Fruit fly (Drosophila melanogaster) whole organism, embryonic: Measurements from ENCODE around the gene Mst77F.
A peak's percentile ranks its signal among the peaks of the same experiment; 100 is the strongest.

Experiments used
- Adf1 ChIP-seq: fragments of 200-800 bp; sonication (Bioruptor generic); IDR thresholded peaks from 2 replicates; pipeline ENCODE4 v1.3.6; 2022; ENCODE audit warnings: missing biosample characterization, missing genetic modification characterization
- Awh ChIP-seq: fragments of 200-800 bp; sonication (Bioruptor generic); IDR thresholded peaks from 2 replicates; pipeline ENCODE4, ENCODE4 v1.3.6; 2022; ENCODE audit warnings: missing biosample characterization, missing genetic modification characterization
- CG11093 ChIP-seq: fragments of 200-800 bp; sonication (Bioruptor generic); IDR thresholded peaks from 3 replicates; pipeline ENCODE4 v1.3.6; 2022; ENCODE audit warnings: missing biosample characterization, missing genetic modification characterization
- CG11456 ChIP-seq: fragments of 200-800 bp; sonication (Bioruptor generic); IDR thresholded peaks from 3 replicates; pipeline ENCODE4 v1.3.6; 2022; ENCODE audit warnings: missing biosample characterization, missing genetic modification characterization
- CG12219 ChIP-seq: fragments of 200-800 bp; sonication (Bioruptor generic); optimal IDR thresholded peaks from 3 replicates; lab custom pipeline; 2018; ENCODE audit warnings: missing biosample characterization, mild to moderate bottlenecking, missing genetic modification characterization
- CG12391 ChIP-seq: fragments of 200-800 bp; sonication (Bioruptor generic); optimal IDR thresholded peaks from 3 replicates; lab custom pipeline; 2018; ENCODE audit warnings: missing biosample characterization, mild to moderate bottlenecking, missing genetic modification characterization, moderate library complexity
- CG15514 ChIP-seq: fragments of 200-800 bp; sonication (Bioruptor generic); optimal IDR thresholded peaks from 3 replicates; lab custom pipeline; 2017; ENCODE audit warnings: missing biosample characterization, missing genetic modification characterization, mild to moderate bottlenecking, moderate library complexity, missing genetic modification reagents
- CG16863 ChIP-seq: fragments of 200-800 bp; sonication (Bioruptor generic); optimal IDR thresholded peaks from 3 replicates; lab custom pipeline; 2016; ENCODE audit warnings: missing biosample characterization, missing genetic modification characterization
- CG17568 ChIP-seq: fragments of 200-800 bp; sonication (Bioruptor generic); optimal IDR thresholded peaks from 2 replicates; lab custom pipeline; 2018; ENCODE audit warnings: missing biosample characterization, mild to moderate bottlenecking, missing genetic modification characterization, moderate library complexity
- CG1832 ChIP-seq: fragments of 200-800 bp; sonication (Bioruptor generic); optimal IDR thresholded peaks from 2 replicates; lab custom pipeline; 2017; ENCODE audit warnings: missing biosample characterization, mild to moderate bottlenecking, missing genetic modification characterization, inconsistent platforms
- CG18599 ChIP-seq: fragments of 200-800 bp; sonication (Bioruptor generic); optimal IDR thresholded peaks from 3 replicates; lab custom pipeline; 2017; ENCODE audit warnings: missing biosample characterization, missing genetic modification characterization, mild to moderate bottlenecking, moderate library complexity, missing genetic modification reagents
- CG18619 ChIP-seq: fragments of 200-800 bp; sonication (Bioruptor generic); optimal IDR thresholded peaks from 3 replicates; lab custom pipeline; 2017; ENCODE audit warnings: missing biosample characterization, mild to moderate bottlenecking, missing genetic modification characterization
- CG2712 ChIP-seq: fragments of 200-800 bp; optimal IDR thresholded peaks from 3 replicates; lab custom pipeline; 2019; ENCODE audit warnings: missing biosample characterization, mild to moderate bottlenecking, missing genetic modification characterization, moderate library complexity
- CG3838 ChIP-seq: fragments of 200-800 bp; sonication (Bioruptor generic); optimal IDR thresholded peaks from 3 replicates; lab custom pipeline; 2016; ENCODE audit warnings: missing biosample characterization, missing genetic modification characterization
- CG4404 ChIP-seq: fragments of 200-800 bp; sonication (Bioruptor generic); IDR thresholded peaks from 2 replicates; pipeline ENCODE4 v1.3.6; 2022; ENCODE audit warnings: missing biosample characterization, missing genetic modification characterization
- CG4707 ChIP-seq: fragments of 200-800 bp; sonication (Bioruptor generic); optimal IDR thresholded peaks from 2 replicates; lab custom pipeline; 2018; ENCODE audit warnings: missing biosample characterization, mild to moderate bottlenecking, missing genetic modification characterization, moderate library complexity
- CG4730 ChIP-seq: fragments of 200-800 bp; sonication (Bioruptor generic); IDR thresholded peaks from 2 replicates; pipeline ENCODE4 v1.3.6; 2022; ENCODE audit warnings: missing biosample characterization, missing genetic modification characterization
- CG6854 ChIP-seq: fragments of 200-800 bp; sonication (Bioruptor generic); optimal IDR thresholded peaks from 3 replicates; lab custom pipeline; 2017; ENCODE audit warnings: missing biosample characterization, mild to moderate bottlenecking, missing genetic modification characterization
- CG7928 ChIP-seq: fragments of 200-800 bp; sonication (Bioruptor generic); optimal IDR thresholded peaks from 2 replicates; lab custom pipeline; 2017; ENCODE audit warnings: missing biosample characterization, mild to moderate bottlenecking, missing genetic modification characterization
- Dek ChIP-seq: fragments of 200-800 bp; sonication (Bioruptor generic); optimal IDR thresholded peaks from 3 replicates; lab custom pipeline; 2019; ENCODE audit warnings: missing biosample characterization, mild to moderate bottlenecking, missing genetic modification characterization, moderate library complexity
- ERR ChIP-seq: fragments of 200-800 bp; sonication (Bioruptor generic); optimal IDR thresholded peaks from 2 replicates; lab custom pipeline; 2016; ENCODE audit warnings: missing biosample characterization, missing genetic modification characterization
- Eip74EF ChIP-seq, 2 experiments: fragments of 200-800 bp in 1 of 2; fragments of >200 bp in 1 of 2; sonication (Bioruptor generic) in 1 of 2; optimal IDR thresholded peaks; 2 replicates each; lab custom pipeline; 2017 to 2019; ENCODE audit warnings: missing biosample characterization in 2 of 2, missing genetic modification characterization in 2 of 2, mild to moderate bottlenecking in 1 of 2, moderate library complexity in 1 of 2
- GATAe ChIP-seq: fragments of 200-800 bp; sonication (Bioruptor generic); conservative IDR thresholded peaks from 2 replicates; pipeline ENCODE4 v1.3.6; 2022; ENCODE audit warnings: missing biosample characterization, missing genetic modification characterization
- H15 ChIP-seq: fragments of 200-800 bp; sonication (Bioruptor generic); IDR thresholded peaks from 3 replicates; pipeline ENCODE4 v1.3.6; 2022; ENCODE audit warnings: missing biosample characterization, missing genetic modification characterization
- Jarid2 ChIP-seq: fragments of 200-800 bp; sonication (Bioruptor generic); optimal IDR thresholded peaks from 3 replicates; lab custom pipeline; 2017; ENCODE audit warnings: mild to moderate bottlenecking, missing biosample characterization, missing genetic modification reagents, missing genetic modification characterization
- MTF-1 ChIP-seq: fragments of 200-800 bp; sonication (Bioruptor generic); optimal IDR thresholded peaks from 2 replicates; lab custom pipeline; 2018; ENCODE audit warnings: missing biosample characterization, mild to moderate bottlenecking, missing genetic modification characterization, borderline replicate concordance
- Mad ChIP-seq: fragments of 200-800 bp; sonication (Bioruptor generic); optimal IDR thresholded peaks from 2 replicates; lab custom pipeline; 2016; ENCODE audit warnings: missing biosample characterization, missing genetic modification characterization
- Meics ChIP-seq: fragments of 200-800 bp; sonication (Bioruptor generic); optimal IDR thresholded peaks from 2 replicates; lab custom pipeline; 2017; ENCODE audit warnings: missing biosample characterization, mild to moderate bottlenecking, missing genetic modification characterization
- PHDP ChIP-seq: fragments of 200-800 bp; sonication (Bioruptor generic); optimal IDR thresholded peaks from 3 replicates; lab custom pipeline; 2018; ENCODE audit warnings: missing biosample characterization, mild to moderate bottlenecking, missing genetic modification characterization, moderate library complexity
- Xbp1 ChIP-seq: fragments of 200-800 bp; sonication (Bioruptor generic); optimal IDR thresholded peaks from 3 replicates; lab custom pipeline; 2016; ENCODE audit warnings: missing biosample characterization, mild to moderate bottlenecking, missing genetic modification characterization
- abd-A ChIP-seq: fragments of 200-800 bp; sonication (Bioruptor generic); optimal IDR thresholded peaks from 3 replicates; lab custom pipeline; 2019; ENCODE audit warnings: missing biosample characterization, mild to moderate bottlenecking, missing genetic modification characterization, moderate library complexity
- az2 ChIP-seq: fragments of 200-800 bp; sonication (Bioruptor generic); optimal IDR thresholded peaks from 3 replicates; lab custom pipeline; 2016; ENCODE audit warnings: missing biosample characterization, missing genetic modification characterization
- chn ChIP-seq: fragments of 200-800 bp; sonication (Bioruptor generic); optimal IDR thresholded peaks from 2 replicates; lab custom pipeline; 2016; ENCODE audit warnings: missing biosample characterization, missing genetic modification characterization
- da ChIP-seq: fragments of 200-800 bp; sonication (Bioruptor generic); optimal IDR thresholded peaks from 2 replicates; lab custom pipeline; 2016; ENCODE audit warnings: missing biosample characterization, missing genetic modification characterization
- dimm ChIP-seq: fragments of 200-800 bp; sonication (Bioruptor generic); IDR thresholded peaks from 2 replicates; pipeline ENCODE4 v1.3.6; 2022; ENCODE audit warnings: missing biosample characterization, missing genetic modification characterization
- dpn ChIP-seq, 2 experiments: fragments of 200-800 bp; sonication (Bioruptor generic); optimal IDR thresholded peaks; 3 replicates each; lab custom pipeline; 2016; ENCODE audit warnings: missing biosample characterization in 2 of 2, missing genetic modification characterization in 2 of 2
- esg ChIP-seq: fragments of 200-800 bp; sonication (Bioruptor generic); conservative IDR thresholded peaks from 2 replicates; pipeline ENCODE4 v1.3.6; 2022; ENCODE audit warnings: missing biosample characterization, missing genetic modification characterization
- hth ChIP-seq: fragments of >200 bp; optimal IDR thresholded peaks from 2 replicates; lab custom pipeline; 2017; ENCODE audit warnings: inconsistent platforms
- lmd ChIP-seq: fragments of 200-800 bp; sonication (Bioruptor generic); IDR thresholded peaks from 2 replicates; pipeline ENCODE4 v1.3.6; 2022; ENCODE audit warnings: missing biosample characterization, missing genetic modification characterization
- luna ChIP-seq: fragments of 200-800 bp; sonication (Bioruptor generic); optimal IDR thresholded peaks from 2 replicates; lab custom pipeline; 2016; ENCODE audit warnings: missing biosample characterization, missing genetic modification characterization
- pb ChIP-seq: fragments of 200-800 bp; sonication (Bioruptor generic); optimal IDR thresholded peaks from 3 replicates; lab custom pipeline; 2016; ENCODE audit warnings: missing biosample characterization, missing genetic modification characterization
- psq ChIP-seq: fragments of 200-800 bp; sonication (Bioruptor generic); optimal IDR thresholded peaks from 2 replicates; lab custom pipeline; 2017; ENCODE audit warnings: missing biosample characterization, missing genetic modification characterization
- pzg ChIP-seq: fragments of 200-800 bp; sonication (Bioruptor generic); optimal IDR thresholded peaks from 3 replicates; lab custom pipeline; 2018; ENCODE audit warnings: missing biosample characterization, mild to moderate bottlenecking, missing genetic modification characterization, moderate library complexity
- run ChIP-seq: fragments of 200-800 bp; sonication (Bioruptor generic); optimal IDR thresholded peaks from 3 replicates; lab custom pipeline; 2018; ENCODE audit warnings: missing biosample characterization, mild to moderate bottlenecking, missing genetic modification characterization
- schlank ChIP-seq: fragments of 200-800 bp; sonication (Bioruptor generic); optimal IDR thresholded peaks from 2 replicates; lab custom pipeline; 2018; ENCODE audit warnings: missing biosample characterization, mild to moderate bottlenecking, missing genetic modification characterization
- sna ChIP-seq: fragments of 200-800 bp; sonication (Bioruptor generic); IDR thresholded peaks from 2 replicates; pipeline ENCODE4 v1.3.6; 2022; ENCODE audit warnings: missing biosample characterization, missing genetic modification characterization; ENCODE audit not compliant: partially characterized antibody
- ssp ChIP-seq: fragments of 200-800 bp; sonication (Bioruptor generic); IDR thresholded peaks from 2 replicates; pipeline ENCODE4 v1.3.6; 2022; ENCODE audit warnings: missing biosample characterization, missing genetic modification characterization
- yki ChIP-seq: fragments of >200 bp; optimal IDR thresholded peaks from 3 replicates; lab custom pipeline; 2018
- zen2 ChIP-seq: fragments of 200-800 bp; sonication (Bioruptor generic); IDR thresholded peaks from 3 replicates; pipeline ENCODE4 v1.3.6; 2022; ENCODE audit warnings: missing biosample characterization, missing genetic modification characterization; ENCODE audit not compliant: partially characterized antibody

Mst77F gene

DNA sequence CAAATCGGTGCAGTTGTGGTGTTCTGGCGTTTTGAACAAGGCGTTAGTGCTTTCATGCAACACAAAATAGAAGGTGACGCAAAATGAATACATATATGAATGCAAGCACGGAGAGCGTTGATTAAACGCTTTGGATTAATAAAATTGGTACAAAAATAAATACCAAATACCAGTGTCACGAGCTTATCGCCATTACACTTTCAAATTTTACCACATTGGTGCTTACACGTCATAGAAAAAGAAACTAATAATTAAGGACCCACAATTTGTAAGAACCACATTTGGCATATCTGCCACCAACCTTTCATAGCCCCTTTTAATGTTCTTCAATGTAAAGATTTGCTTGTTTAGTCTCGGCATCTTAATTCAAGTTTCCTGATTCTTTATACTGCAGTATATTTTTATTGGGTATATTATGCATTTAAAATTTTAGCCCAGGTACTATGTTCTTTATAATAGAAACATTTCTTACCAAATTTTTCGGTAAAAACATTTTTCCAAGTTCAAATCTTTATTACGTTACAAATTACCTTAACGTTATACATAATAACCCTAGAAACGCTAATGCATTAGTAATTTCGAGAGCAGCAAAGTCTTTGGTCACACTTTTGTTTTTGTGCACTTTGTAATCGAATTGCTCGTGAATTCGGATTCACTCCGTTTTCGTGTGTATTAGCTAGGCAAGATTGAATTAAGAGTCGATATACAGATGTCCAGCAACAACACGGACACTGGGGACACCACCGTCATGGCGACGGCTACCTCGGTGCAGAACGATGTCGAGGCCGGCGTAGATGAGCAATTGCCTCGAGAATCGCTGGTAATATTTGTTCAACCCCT is 39.4 kb downstream of the Mst77F start, which contains the start of the genes Pex16 and Pex14 (continued):
- peak; percentile 42 for TF ChIP-seq da (GFP tag; lab: Kevin White, UChicago)
- no peak for TF ChIP-seq sna
- no peak for TF ChIP-seq zen2
- TF ChIP-seq lmd, result peak; percentile 80
- TF ChIP-seq CG17568 (GFP tag; lab: Kevin White, UChicago), result no peak
- TF ChIP-seq CG4707, result peak; percentile 2
- peak; percentile 63 for TF ChIP-seq ssp (GFP tag; lab: Robert Waterston, UW)
- TF ChIP-seq Meics, result peak; percentile 74
- no peak for TF ChIP-seq run
- TF ChIP-seq ERR (GFP tag; lab: Kevin White, UChicago), result no peak
- peak; percentile 78 to 84 for TF ChIP-seq dpn (GFP tag; optimal IDR thresholded peaks at IDR 0.05; lab: Kevin White, UChicago)
- TF ChIP-seq pb (GFP tag; lab: Kevin White, UChicago), result peak; percentile 33
- peak; percentile 26; the same call in 1 of the 2 replicates for TF ChIP-seq Awh (GFP tag; lab: Robert Waterston, UW)
- 0 out of 2 replicates have a peak, but pooled peaks have one; percentile 36 for TF ChIP-seq dimm (GFP tag; lab: Robert Waterston, UW)
- peak; percentile 49 for TF ChIP-seq CG15514 (GFP tag; lab: Kevin White, UChicago)
- peak; percentile 72 for TF ChIP-seq CG4404
- TF ChIP-seq psq (GFP tag; lab: Kevin White, UChicago), result peak; percentile 32
- TF ChIP-seq abd-A (tag; lab: Kevin White, UChicago), result no peak
- peak; percentile 69 for TF ChIP-seq CG18619 (GFP tag; lab: Kevin White, UChicago)
- no peak for TF ChIP-seq Dek (tag; lab: Kevin White, UChicago)
- TF ChIP-seq Adf1 (GFP tag; lab: Robert Waterston, UW), result 0 out of 2 replicates have a peak, but pooled peaks have one; percentile 8
- TF ChIP-seq chn (GFP tag; lab: Kevin White, UChicago), result peak; percentile 73
- peak; percentile 46 for TF ChIP-seq PHDP
- TF ChIP-seq CG3838 (GFP tag; lab: Kevin White, UChicago), result peak; percentile 26
- TF ChIP-seq CG4730 (GFP tag; lab: Robert Waterston, UW), result peak; percentile 67
- no peak for TF ChIP-seq CG1832 (GFP tag; lab: Kevin White, UChicago)
- TF ChIP-seq hth, result no peak
- no peak for TF ChIP-seq Eip74EF (GFP tag; optimal IDR thresholded peaks at IDR 0.05; lab: Kevin White, UChicago)
- TF ChIP-seq CG12219 (GFP tag; lab: Kevin White, UChicago), result peak; percentile 26
- TF ChIP-seq CG11093 (GFP tag; lab: Robert Waterston, UW), result peak; percentile 45; the same call in 1 of the 3 replicates
- TF ChIP-seq CG6854 (GFP tag; lab: Kevin White, UChicago), result no peak
- peak; percentile 58 for TF ChIP-seq Mad (GFP tag; lab: Kevin White, UChicago)
- TF ChIP-seq CG7928 (GFP tag; lab: Kevin White, UChicago), result no peak
- peak; percentile 27 for TF ChIP-seq schlank (tag; lab: Kevin White, UChicago)
- TF ChIP-seq az2, result peak; percentile 76
- TF ChIP-seq Jarid2 (GFP tag; lab: Kevin White, UChicago), result no peak
- peak; percentile 79 for TF ChIP-seq CG12391 (tag; lab: Kevin White, UChicago)
- TF ChIP-seq CG16863 (GFP tag; lab: Kevin White, UChicago), result peak; percentile 76
- peak; percentile 71 for TF ChIP-seq esg
- peak; percentile 43 for TF ChIP-seq luna (GFP tag; lab: Kevin White, UChicago)
- peak; percentile 85 for TF ChIP-seq CG11456 (GFP tag; lab: Robert Waterston, UW)
- peak; percentile 68 for TF ChIP-seq CG2712 (tag; lab: Kevin White, UChicago)
- TF ChIP-seq MTF-1 (GFP tag; lab: Kevin White, UChicago), result no peak
- TF ChIP-seq pzg (GFP tag; lab: Kevin White, UChicago), result peak; percentile 56
- TF ChIP-seq GATAe (GFP tag; lab: Robert Waterston, UW), result peak; percentile 47; the same call in 1 of the 2 replicates
- TF ChIP-seq CG18599 (GFP tag; lab: Kevin White, UChicago), result peak; percentile 46
- peak; percentile 88 for TF ChIP-seq Xbp1 (GFP tag; lab: Kevin White, UChicago)
- 0 out of 3 replicates have a peak, but pooled peaks have one; percentile 52 for TF ChIP-seq H15 (GFP tag; lab: Robert Waterston, UW)
- TF ChIP-seq yki, result no peak
